Worm (Caenorhabditis elegans) whole organism, L1 larva: ENCODE data around the gene F25B5.3.

ENCODE experiments used
- C34B4.2 ChIP-seq: sonication (generic microtip); optimal IDR thresholded peaks from 2 replicates; lab custom pipeline; 2017; ENCODE audit warnings: mild to moderate bottlenecking, missing genetic modification characterization, missing compliant biosample characterization
- aha-1 ChIP-seq: fragments of 150-350 bp; optimal IDR thresholded peaks from 2 replicates; lab custom pipeline; 2014; ENCODE audit warnings: missing biosample characterization, missing genetic modification characterization
- ama-1 ChIP-seq: fragments of 150-350 bp; optimal IDR thresholded peaks from 2 replicates; lab custom pipeline; 2014
- ceh-63 ChIP-seq: fragments of 200-800 bp; sonication (Bioruptor generic); optimal IDR thresholded peaks from 2 replicates; lab custom pipeline; 2018; ENCODE audit warnings: mild to moderate bottlenecking, missing genetic modification characterization, missing compliant biosample characterization
- dpl-1 ChIP-seq, 3 experiments: fragments of 150-350 bp in 2 of 3; sonication (generic microtip) in 1 of 3; optimal IDR thresholded peaks; 2 replicates each; lab custom pipeline; 2014 to 2017; ENCODE audit warnings: missing biosample characterization in 3 of 3, missing genetic modification characterization in 3 of 3, missing genetic modification reagents in 3 of 3
- dsc-1 ChIP-seq: sonication (generic microtip); optimal IDR thresholded peaks from 2 replicates; lab custom pipeline; 2016; ENCODE audit warnings: mild to moderate bottlenecking, missing genetic modification characterization, missing compliant biosample characterization
- efl-3 ChIP-seq: fragments of 200-800 bp; sonication (Bioruptor generic); optimal IDR thresholded peaks from 2 replicates; lab custom pipeline; 2018; ENCODE audit warnings: mild to moderate bottlenecking, missing genetic modification characterization, missing compliant biosample characterization
- elt-2 ChIP-seq: sonication (generic microtip); optimal IDR thresholded peaks from 2 replicates; lab custom pipeline; 2016; ENCODE audit warnings: missing genetic modification characterization, mild to moderate bottlenecking, inconsistent platforms, missing compliant biosample characterization, missing genetic modification reagents
- elt-3 ChIP-seq, 6 experiments: fragments of 150-350 bp in 1 of 6; sonication (generic microtip); optimal IDR thresholded peaks; 2 replicates each; lab custom pipeline; 2017 to 2018; ENCODE audit warnings: missing biosample characterization in 6 of 6, missing genetic modification characterization in 6 of 6, inconsistent platforms in 1 of 6
- nhr-11 ChIP-seq: fragments of 150-350 bp; optimal IDR thresholded peaks from 2 replicates; lab custom pipeline; 2014; ENCODE audit warnings: missing biosample characterization, missing genetic modification characterization
- nhr-28 ChIP-seq: fragments of 150-350 bp; optimal IDR thresholded peaks from 2 replicates; lab custom pipeline; 2014; ENCODE audit warnings: missing biosample characterization, missing genetic modification characterization
- zag-1 ChIP-seq: fragments of 150-350 bp; optimal IDR thresholded peaks from 2 replicates; lab custom pipeline; 2014; ENCODE audit warnings: missing biosample characterization, missing genetic modification characterization
- ztf-11 ChIP-seq, 2 experiments: sonication (generic microtip); optimal IDR thresholded peaks; 2 replicates each; lab custom pipeline; 2016 to 2017; ENCODE audit warnings: missing genetic modification characterization in 2 of 2, missing biosample characterization in 1 of 2, missing compliant biosample characterization in 1 of 2

DNA sequence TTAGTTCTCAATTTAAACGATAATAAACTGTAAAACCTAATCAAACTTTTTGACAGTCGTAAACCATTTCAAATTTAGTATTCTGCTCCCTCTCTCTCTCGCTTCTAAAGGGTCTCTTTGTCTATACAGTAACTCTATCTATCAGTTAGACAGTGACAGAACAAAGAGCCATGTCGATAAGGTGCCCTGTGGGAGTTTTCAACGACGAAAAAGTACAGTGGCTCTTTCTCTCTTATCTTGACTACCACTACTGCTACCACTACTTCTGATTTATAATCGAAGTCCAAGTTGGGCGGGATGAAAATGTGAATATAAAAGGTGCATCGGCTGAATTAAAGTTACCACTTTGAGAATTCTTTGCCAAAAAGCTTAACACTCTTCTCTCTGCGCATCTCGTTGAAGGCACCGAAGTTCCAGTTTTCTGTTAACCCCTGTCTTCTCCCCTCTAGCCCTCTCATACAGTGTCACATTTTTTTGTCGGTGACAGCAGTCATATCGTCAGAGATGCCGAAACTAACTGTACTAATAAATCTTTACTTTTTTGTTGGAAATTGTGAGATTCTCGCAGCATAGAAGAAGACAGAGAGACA, 2.2 kb downstream of the F25B5.3 start:
- no peak for TF ChIP-seq ztf-11 (tag; optimal IDR thresholded peaks at IDR 0.05; lab: Kevin White, UChicago)
- TF ChIP-seq aha-1: no peak
- no peak for TF ChIP-seq nhr-11
- no peak for TF ChIP-seq ama-1 (lab: Kevin White, UChicago)
- TF ChIP-seq ceh-63: no peak
- no peak for TF ChIP-seq dpl-1 (GFP tag; optimal IDR thresholded peaks at IDR 0.05; lab: Kevin White, UChicago)
- TF ChIP-seq dsc-1 (tag; lab: Kevin White, UChicago): no peak
- TF ChIP-seq efl-3 (GFP tag; lab: Kevin White, UChicago): no peak
- TF ChIP-seq elt-2 (tag; lab: Kevin White, UChicago): no peak
- no peak for TF ChIP-seq nhr-28
- TF ChIP-seq zag-1 (tag; lab: Kevin White, UChicago): no peak
- no peak for TF ChIP-seq elt-3 (tag; optimal IDR thresholded peaks at IDR 0.05; lab: Kevin White, UChicago)
- TF ChIP-seq C34B4.2: no peak
